Worm (Caenorhabditis elegans) whole organism, mixed stage, embryonic: ENCODE measurements around the gene scl-15.

Experiments used
- elt-1 ChIP-seq: sonication (generic microtip); optimal IDR thresholded peaks from 2 replicates; lab custom pipeline; 2017; ENCODE audit warnings: missing genetic modification characterization, mild to moderate bottlenecking, missing compliant biosample characterization, antibody characterized with exemption, moderate library complexity, borderline replicate concordance; ENCODE audit not compliant: insufficient read depth
- elt-3 ChIP-seq: fragments of 150-350 bp; optimal IDR thresholded peaks from 2 replicates; lab custom pipeline; 2014; ENCODE audit warnings: missing biosample characterization, missing genetic modification characterization
- nhr-237 ChIP-seq: fragments of 150-350 bp; optimal IDR thresholded peaks from 2 replicates; lab custom pipeline; 2014; ENCODE audit warnings: missing biosample characterization, missing genetic modification characterization
- sem-2 ChIP-seq: fragments of 200-800 bp; sonication (Bioruptor generic); optimal IDR thresholded peaks from 2 replicates; lab custom pipeline; 2018; ENCODE audit warnings: mild to moderate bottlenecking, missing genetic modification characterization, missing compliant biosample characterization
- snpc-4 ChIP-seq: fragments of 150-350 bp; optimal IDR thresholded peaks from 2 replicates; lab custom pipeline; 2014; ENCODE audit warnings: missing biosample characterization, missing genetic modification characterization

ce11 chrII:3284558-3284957 is at the start of gene scl-15:
- TF ChIP-seq sem-2 (GFP tag; lab: Kevin White, UChicago): no peak
- TF ChIP-seq nhr-237 (tag; lab: Kevin White, UChicago): no peak
- TF ChIP-seq elt-1 (tag; lab: Kevin White, UChicago): no peak
- TF ChIP-seq snpc-4 (tag; lab: Kevin White, UChicago): no peak
- TF ChIP-seq elt-3 (tag; lab: Kevin White, UChicago): no peak
